Fruit fly (Drosophila melanogaster) whole organism: ENCODE data around the gene CG1236.

Experiments
- CG8478 ChIP-seq: fragments of >200 bp; optimal IDR thresholded peaks from 2 replicates; lab custom pipeline; 2018; ENCODE audit warnings: inconsistent platforms
- Dll ChIP-seq: fragments of >200 bp; optimal IDR thresholded peaks from 2 replicates; lab custom pipeline; 2017
- pan ChIP-seq: fragments of >200 bp; optimal IDR thresholded peaks from 2 replicates; lab custom pipeline; 2017
- usp ChIP-seq: fragments of >200 bp; optimal IDR thresholded peaks from 2 replicates; lab custom pipeline; 2017; ENCODE audit warnings: missing biosample characterization, missing genetic modification characterization, mixed read lengths

DNA sequence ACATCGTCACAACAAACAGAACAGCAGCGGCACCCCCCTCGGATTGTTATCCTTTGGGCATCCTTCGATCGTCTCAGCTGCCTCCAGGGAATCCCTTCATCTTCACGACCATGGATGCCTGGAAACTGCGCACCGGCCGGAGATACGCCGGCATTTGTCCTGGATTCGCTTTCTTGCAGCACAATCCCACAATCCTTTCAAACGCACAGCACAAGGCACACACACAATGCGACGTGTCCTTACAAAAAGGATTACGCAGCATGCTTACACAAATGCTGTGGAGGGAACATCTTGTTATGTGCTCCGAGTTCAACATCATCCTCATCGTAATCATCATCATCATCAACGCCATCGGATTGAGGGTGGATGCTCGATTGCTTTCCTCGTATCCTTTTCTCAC, 13.4 kb upstream of the CG1236 start:
- TF ChIP-seq pan (lab: Kevin White, UChicago): no peak
- no peak for TF ChIP-seq usp (GFP tag; lab: Kevin White, UChicago)
- TF ChIP-seq CG8478 (lab: Kevin White, UChicago): no peak
- no peak for TF ChIP-seq Dll
